Worm (Caenorhabditis elegans) whole organism, early embryonic: ENCODE data around the gene cyp-13B2.

Experiments
- B0310.2 ChIP-seq: sonication (generic microtip); optimal IDR thresholded peaks from 2 replicates; lab custom pipeline; 2016; ENCODE audit warnings: mild to moderate bottlenecking, missing genetic modification characterization, missing compliant biosample characterization
- F13C5.2 ChIP-seq: sonication (generic microtip); optimal IDR thresholded peaks from 2 replicates; lab custom pipeline; 2017; ENCODE audit warnings: mild to moderate bottlenecking, missing genetic modification characterization, inconsistent platforms, missing compliant biosample characterization
- aly-1 ChIP-seq: sonication (generic microtip); optimal IDR thresholded peaks from 2 replicates; lab custom pipeline; 2016; ENCODE audit warnings: missing genetic modification characterization, missing compliant biosample characterization
- ama-1 ChIP-seq: fragments of 150-350 bp; optimal IDR thresholded peaks from 2 replicates; lab custom pipeline; 2014
- ceh-13 ChIP-seq: fragments of 200-800 bp; sonication (Bioruptor generic); optimal IDR thresholded peaks from 2 replicates; lab custom pipeline; 2018; ENCODE audit warnings: mild to moderate bottlenecking, missing genetic modification characterization, missing compliant biosample characterization
- ceh-36 ChIP-seq: sonication (generic microtip); optimal IDR thresholded peaks from 2 replicates; lab custom pipeline; 2016; ENCODE audit warnings: missing genetic modification characterization, inconsistent platforms, missing compliant biosample characterization
- ets-7 ChIP-seq: sonication (generic microtip); optimal IDR thresholded peaks from 2 replicates; lab custom pipeline; 2016; ENCODE audit warnings: missing genotype, missing genetic modification characterization, missing compliant biosample characterization
- flt-1 ChIP-seq: fragments of 200-800 bp; sonication (Bioruptor generic); IDR thresholded peaks from 2 replicates; pipeline ENCODE4 v1.3.6; 2022; ENCODE audit warnings: missing genetic modification characterization, missing compliant biosample characterization
- hmbx-1 ChIP-seq: sonication (generic microtip); optimal IDR thresholded peaks from 2 replicates; lab custom pipeline; 2016; ENCODE audit warnings: mild to moderate bottlenecking, missing genetic modification characterization, missing compliant biosample characterization
- hmg-4 ChIP-seq: fragments of 200-800 bp; sonication (Bioruptor generic); optimal IDR thresholded peaks from 2 replicates; lab custom pipeline; 2018; ENCODE audit warnings: mild to moderate bottlenecking, missing genetic modification characterization, missing compliant biosample characterization
- hnd-1 ChIP-seq: sonication (generic microtip); optimal IDR thresholded peaks from 2 replicates; lab custom pipeline; 2016; ENCODE audit warnings: missing genetic modification characterization, missing compliant biosample characterization
- pes-1 ChIP-seq: fragments of 200-800 bp; sonication (Bioruptor generic); IDR thresholded peaks from 2 replicates; pipeline ENCODE4 v1.3.6; 2022; ENCODE audit warnings: missing genetic modification reagents, missing genetic modification characterization, missing compliant biosample characterization
- scrt-1 ChIP-seq: fragments of 200-800 bp; sonication (Bioruptor generic); IDR thresholded peaks from 2 replicates; pipeline ENCODE4 v1.3.6; 2022; ENCODE audit warnings: missing genetic modification characterization, missing compliant biosample characterization
- sea-1 ChIP-seq: fragments of 200-800 bp; sonication (Bioruptor generic); conservative IDR thresholded peaks from 2 replicates; pipeline ENCODE4 v1.3.6; 2022; ENCODE audit warnings: missing genetic modification characterization, missing compliant biosample characterization
- tbx-11 ChIP-seq: fragments of 200-800 bp; sonication (Bioruptor generic); IDR thresholded peaks from 2 replicates; pipeline ENCODE4 v1.3.6; 2022; ENCODE audit warnings: missing genetic modification characterization, missing compliant biosample characterization
- tbx-37 ChIP-seq: fragments of 200-800 bp; sonication (Bioruptor generic); conservative IDR thresholded peaks from 2 replicates; pipeline ENCODE4 v1.3.6; 2022; ENCODE audit warnings: missing genetic modification reagents, missing genetic modification characterization, missing compliant biosample characterization
- tra-4 ChIP-seq: sonication (generic microtip); optimal IDR thresholded peaks from 2 replicates; lab custom pipeline; 2017; ENCODE audit warnings: missing genetic modification characterization, missing compliant biosample characterization

Gene cyp-13B2

DNA sequence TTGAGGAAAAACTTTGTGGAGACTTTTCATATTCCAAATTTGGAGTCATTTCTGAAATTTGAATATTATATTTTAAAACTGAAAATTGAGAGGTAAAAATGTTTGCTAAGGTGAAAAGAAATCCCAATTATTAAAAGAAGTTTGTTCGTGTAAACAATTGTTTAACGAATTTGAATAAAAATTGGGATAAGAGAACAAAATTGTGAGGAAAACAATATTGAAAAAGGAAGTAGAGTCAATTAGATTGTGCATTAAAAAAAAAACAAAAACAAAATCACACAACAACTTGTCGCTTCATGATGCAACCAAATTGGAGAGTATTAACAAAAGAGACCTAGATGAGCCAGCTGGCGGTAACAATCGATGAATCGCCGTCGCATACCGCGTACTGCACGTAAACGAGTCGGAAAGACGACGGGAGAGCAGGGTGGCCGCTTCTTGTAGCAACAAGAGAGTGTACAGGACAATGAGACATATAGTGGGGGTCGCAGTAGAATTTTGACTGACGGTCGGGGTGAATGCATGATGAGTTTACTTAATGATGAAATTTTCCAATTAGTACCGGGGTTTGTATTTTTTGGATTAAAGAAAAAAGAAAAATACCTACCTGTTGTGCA, 18.1 kb downstream of the cyp-13B2 start, which contains the start of gene K04C1.3:
Gene K04C1.3 (minus strand): TSS at position 51 of the 617 bp plus-strand sequence.
- TF ChIP-seq hmg-4 (GFP tag; lab: Kevin White, UChicago) (no peak), pes-1 (no peak), ceh-36 (no peak), tbx-37 (GFP tag; lab: Robert Waterston, UW) (no peak), ets-7 (tag; lab: Kevin White, UChicago) (no peak), tbx-11 (GFP tag; lab: Robert Waterston, UW) (no peak), sea-1 (no peak), ama-1 (lab: Kevin White, UChicago) (no peak), flt-1 (GFP tag; lab: Robert Waterston, UW) (no peak), tra-4 (tag; lab: Kevin White, UChicago) (no peak), scrt-1 (GFP tag; lab: Robert Waterston, UW) (no peak), B0310.2 (tag; lab: Kevin White, UChicago) (no peak), ceh-13 (GFP tag; lab: Kevin White, UChicago) (no peak), F13C5.2 (tag; lab: Kevin White, UChicago) (no peak), aly-1 (tag; lab: Kevin White, UChicago) (no peak), hmbx-1 (tag; lab: Kevin White, UChicago) (no peak)

DNA sequence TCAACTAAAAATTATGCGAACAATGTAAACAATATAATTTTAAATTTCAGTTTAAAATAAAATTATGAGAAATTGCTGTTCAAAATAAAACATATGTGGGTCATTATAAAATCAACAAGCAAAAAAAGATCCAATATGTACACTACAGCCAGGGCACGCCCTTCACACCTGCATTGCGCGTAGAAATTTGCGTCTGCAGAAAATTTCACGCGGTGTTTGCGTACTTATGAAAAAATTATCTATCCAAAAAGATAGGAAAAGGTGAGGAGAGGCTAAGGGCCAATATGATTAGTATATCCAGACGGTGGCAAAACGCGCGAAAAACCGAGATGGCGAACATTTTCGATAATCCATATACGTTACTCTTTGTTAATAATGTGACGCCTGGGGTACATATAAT, 19.1 kb downstream of the cyp-13B2 start:
- no peak for TF ChIP-seq aly-1 (tag; lab: Kevin White, UChicago)
- no peak for TF ChIP-seq ets-7 (tag; lab: Kevin White, UChicago)
- TF ChIP-seq tbx-11 (GFP tag; lab: Robert Waterston, UW), result no peak
- TF ChIP-seq hnd-1 (tag; lab: Kevin White, UChicago), result no peak
- no peak for TF ChIP-seq ama-1 (lab: Kevin White, UChicago)
- TF ChIP-seq F13C5.2 (tag; lab: Kevin White, UChicago), result no peak
- TF ChIP-seq sea-1, result no peak
- TF ChIP-seq hmg-4 (GFP tag; lab: Kevin White, UChicago), result no peak
- TF ChIP-seq tbx-37 (GFP tag; lab: Robert Waterston, UW), result no peak

DNA sequence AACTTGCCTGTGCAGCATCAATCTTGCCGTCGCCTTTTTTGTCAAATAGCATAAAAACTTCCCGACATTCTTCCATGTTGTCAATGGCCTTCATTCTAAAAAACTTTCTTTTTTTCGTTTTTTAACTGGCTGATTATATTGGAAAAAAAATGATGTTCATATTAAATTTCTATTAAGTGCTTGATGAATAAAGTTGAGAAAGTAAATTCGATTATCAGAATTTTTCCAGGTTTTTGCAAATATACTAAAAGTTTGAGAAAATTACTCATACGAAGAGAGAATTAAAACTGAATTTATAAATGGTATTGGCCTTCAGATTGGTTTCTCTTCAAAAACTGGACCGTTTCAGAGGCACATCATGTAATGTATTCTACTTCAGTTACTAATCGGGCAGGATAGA, 21.1 kb downstream of the cyp-13B2 start, which contains the start of gene mlc-6:
Gene mlc-6 (minus strand): TSS at position 101 of the 400 bp plus-strand sequence.
- no peak for TF ChIP-seq pes-1
- TF ChIP-seq ama-1 (lab: Kevin White, UChicago), result no peak
- TF ChIP-seq B0310.2 (tag; lab: Kevin White, UChicago), result no peak
- no peak for TF ChIP-seq tra-4 (tag; lab: Kevin White, UChicago)
- no peak for TF ChIP-seq aly-1 (tag; lab: Kevin White, UChicago)
- TF ChIP-seq tbx-37 (GFP tag; lab: Robert Waterston, UW), result no peak
- TF ChIP-seq flt-1 (GFP tag; lab: Robert Waterston, UW), result no peak
- no peak for TF ChIP-seq hnd-1 (tag; lab: Kevin White, UChicago)
- TF ChIP-seq sea-1, result no peak
- TF ChIP-seq tbx-11 (GFP tag; lab: Robert Waterston, UW), result no peak
- TF ChIP-seq scrt-1 (GFP tag; lab: Robert Waterston, UW), result no peak
- no peak for TF ChIP-seq hmbx-1 (tag; lab: Kevin White, UChicago)
- no peak for TF ChIP-seq ceh-36
- no peak for TF ChIP-seq ceh-13 (GFP tag; lab: Kevin White, UChicago)
- TF ChIP-seq ets-7 (tag; lab: Kevin White, UChicago), result no peak
- TF ChIP-seq F13C5.2 (tag; lab: Kevin White, UChicago), result no peak
- no peak for TF ChIP-seq hmg-4 (GFP tag; lab: Kevin White, UChicago)

DNA sequence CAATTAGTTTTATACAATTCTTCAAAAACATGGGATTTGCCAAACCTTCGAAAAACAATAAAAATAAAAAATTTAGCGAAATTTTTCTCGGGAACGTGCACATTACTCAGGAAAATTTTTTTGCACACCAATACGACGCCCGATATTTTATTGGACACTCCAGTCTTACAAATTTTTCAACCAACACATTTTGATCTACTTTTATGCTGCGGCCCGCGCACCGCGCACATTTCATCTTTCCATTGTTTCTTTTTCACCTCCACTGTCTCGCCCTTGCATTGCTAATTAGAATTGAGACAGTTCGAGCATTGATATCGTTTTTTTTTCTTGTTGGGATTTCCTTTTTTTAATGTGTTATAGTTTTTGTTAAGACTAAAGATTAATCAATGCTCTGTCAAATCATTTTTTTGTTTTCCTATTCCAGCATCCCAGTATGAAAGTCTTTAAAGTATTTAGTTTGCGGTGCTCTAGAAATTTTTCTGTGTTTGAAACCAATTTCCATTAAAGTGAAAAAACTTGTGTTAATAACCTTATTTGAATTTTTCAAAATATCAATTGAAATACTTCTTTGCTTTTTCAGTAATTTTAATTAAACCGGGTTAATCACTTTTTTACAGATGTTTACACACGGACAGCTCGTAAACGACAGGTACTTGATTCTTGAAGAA, 22.2 kb downstream of the cyp-13B2 start, which contains the start of gene K04C1.5:
Gene K04C1.5 (plus strand): TSS at position 618 of the 668 bp plus-strand sequence.
- TF ChIP-seq ceh-36, result no peak
- TF ChIP-seq hnd-1 (tag; lab: Kevin White, UChicago), result no peak
- TF ChIP-seq hmbx-1 (tag; lab: Kevin White, UChicago), result no peak
- no peak for TF ChIP-seq F13C5.2 (tag; lab: Kevin White, UChicago)
- no peak for TF ChIP-seq ets-7 (tag; lab: Kevin White, UChicago)
- no peak for TF ChIP-seq tbx-37 (GFP tag; lab: Robert Waterston, UW)
- no peak for TF ChIP-seq tbx-11 (GFP tag; lab: Robert Waterston, UW)

DNA sequence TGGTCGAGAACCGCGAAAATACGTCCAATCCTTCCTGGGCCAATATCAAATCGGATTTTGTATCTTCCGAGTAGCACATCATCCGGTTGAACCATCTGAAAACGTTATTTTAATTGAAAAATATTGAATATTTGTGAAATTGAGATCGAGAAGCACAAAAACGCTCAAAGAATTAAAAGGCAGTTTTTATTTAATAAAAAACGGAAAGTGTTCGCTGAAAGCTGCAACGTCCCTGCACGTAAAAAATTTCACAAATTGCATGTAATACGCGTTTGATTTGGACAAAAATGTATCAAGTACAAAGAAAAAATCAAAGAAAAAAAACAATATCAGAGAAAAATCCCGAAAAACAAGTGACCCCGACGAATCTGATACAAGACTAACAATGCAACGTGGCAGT, 26.7 kb downstream of the cyp-13B2 start, which contains the start of gene E02H4.6:
Gene E02H4.6 (minus strand): TSS at position 101 of the 400 bp plus-strand sequence.
- no peak for TF ChIP-seq ceh-36
- TF ChIP-seq hnd-1 (tag; lab: Kevin White, UChicago), result no peak
- no peak for TF ChIP-seq ama-1 (lab: Kevin White, UChicago)
- TF ChIP-seq aly-1 (tag; lab: Kevin White, UChicago), result no peak
- TF ChIP-seq hmbx-1 (tag; lab: Kevin White, UChicago), result no peak
- TF ChIP-seq tbx-37 (GFP tag; lab: Robert Waterston, UW), result no peak
- TF ChIP-seq B0310.2 (tag; lab: Kevin White, UChicago), result no peak
- no peak for TF ChIP-seq flt-1 (GFP tag; lab: Robert Waterston, UW)
- no peak for TF ChIP-seq scrt-1 (GFP tag; lab: Robert Waterston, UW)
- TF ChIP-seq hmg-4 (GFP tag; lab: Kevin White, UChicago), result no peak
- TF ChIP-seq tbx-11 (GFP tag; lab: Robert Waterston, UW), result no peak
- TF ChIP-seq ets-7 (tag; lab: Kevin White, UChicago), result no peak
- TF ChIP-seq ceh-13 (GFP tag; lab: Kevin White, UChicago), result no peak
- no peak for TF ChIP-seq tra-4 (tag; lab: Kevin White, UChicago)

DNA sequence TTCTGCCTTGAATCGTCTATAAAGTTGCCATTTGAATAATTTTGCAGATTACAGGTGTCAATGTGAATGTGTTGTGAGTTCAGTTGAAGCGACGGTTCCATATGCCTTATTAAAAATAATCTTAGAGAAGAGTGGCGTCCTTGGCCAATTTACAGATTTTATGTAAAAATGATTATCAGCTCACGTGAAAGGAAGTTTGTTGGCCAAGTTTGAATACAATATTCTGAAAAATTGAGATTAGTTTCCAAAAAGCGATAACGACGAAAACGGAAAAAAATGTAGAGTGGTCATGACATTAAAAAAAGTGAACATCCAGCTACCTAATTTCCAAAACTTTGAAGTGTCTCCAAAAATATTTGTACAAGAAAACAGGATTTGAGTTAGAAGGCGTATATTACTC, 29.7 kb downstream of the cyp-13B2 start, which contains the start of gene E02H4.5:
Gene E02H4.5 (minus strand): TSS at position 101 of the 400 bp plus-strand sequence.
- TF ChIP-seq sea-1 (no peak), ets-7 (tag; lab: Kevin White, UChicago) (no peak), ceh-13 (GFP tag; lab: Kevin White, UChicago) (no peak), B0310.2 (tag; lab: Kevin White, UChicago) (no peak), tbx-37 (GFP tag; lab: Robert Waterston, UW) (no peak), F13C5.2 (tag; lab: Kevin White, UChicago) (no peak), tra-4 (tag; lab: Kevin White, UChicago) (no peak), hnd-1 (tag; lab: Kevin White, UChicago) (no peak), tbx-11 (GFP tag; lab: Robert Waterston, UW) (no peak), hmg-4 (GFP tag; lab: Kevin White, UChicago) (no peak), ama-1 (lab: Kevin White, UChicago) (no peak), hmbx-1 (tag; lab: Kevin White, UChicago) (no peak), ceh-36 (no peak), aly-1 (tag; lab: Kevin White, UChicago) (no peak)
